Fruit fly (Drosophila melanogaster): Measurements from ENCODE around the gene bgm.

Gene bgm

dm6 chr2L:14021646-14022129 lies 8.9 kb downstream of the bgm start (continued):
- TF ChIP-seq ato (GFP tag; IDR thresholded peaks at IDR 0.05; ENCODE audit: partially characterized antibody) (peak; percentile 50; the same call in 1 of the 2 replicates), disco-r (GFP tag; optimal IDR thresholded peaks at IDR 0.05) (no peak), CG31365 (tag; optimal IDR thresholded peaks at IDR 0.05) (peak; percentile 17), fd64A (GFP tag; optimal IDR thresholded peaks at IDR 0.05) (peak; percentile 33), eyg (GFP tag; optimal IDR thresholded peaks at IDR 0.05) (peak; percentile 27), CG9932 (GFP tag; IDR thresholded peaks at IDR 0.05) (no peak), Taf1 (GFP tag; IDR thresholded peaks at IDR 0.05) (no peak), Bgb (GFP tag; IDR thresholded peaks at IDR 0.05; ENCODE audit: partially characterized antibody) (peak; percentile 64; the same call in 1 of the 2 replicates), psq (GFP tag; optimal IDR thresholded peaks at IDR 0.05) (no peak), CG32767 (GFP tag; IDR thresholded peaks at IDR 0.05) (peak; percentile 36), CG13894 (tag; optimal IDR thresholded peaks at IDR 0.05) (peak; percentile 91), HLHmδ (GFP tag; optimal IDR thresholded peaks at IDR 0.05) (peak; percentile 94), Poxn (GFP tag; IDR thresholded peaks at IDR 0.05) (no peak), ken (GFP tag; IDR thresholded peaks at IDR 0.05) (peak; percentile 58; the same call in 1 of the 3 replicates), kni (GFP tag; optimal IDR thresholded peaks at IDR 0.05) (peak; percentile 100), CG8478 (optimal IDR thresholded peaks at IDR 0.05) (peak; percentile 68), CG3163 (GFP tag; optimal IDR thresholded peaks at IDR 0.05) (peak; percentile 48), pb (GFP tag; optimal IDR thresholded peaks at IDR 0.05) (peak; percentile 43), ftz-f1 (GFP tag; optimal IDR thresholded peaks at IDR 0.05) (peak; percentile 77), peb (GFP tag; IDR thresholded peaks at IDR 0.05) (no peak), Xbp1 (GFP tag; optimal IDR thresholded peaks at IDR 0.05) (no peak), Sox100B (GFP tag; optimal IDR thresholded peaks at IDR 0.05) (no peak), CG14710 (tag; optimal IDR thresholded peaks at IDR 0.05) (no peak), Ets65A (GFP tag) (peak; percentile 83), CG10543 (GFP tag; optimal IDR thresholded peaks at IDR 0.05) (peak; percentile 94), crp (GFP tag; optimal IDR thresholded peaks at IDR 0.05) (no peak), zfh1 (GFP tag; IDR thresholded peaks at IDR 0.05) (no peak), bbx (GFP tag; IDR thresholded peaks at IDR 0.05; ENCODE audit: partially characterized antibody) (peak; percentile 72), CG14050 (GFP tag; IDR thresholded peaks at IDR 0.05) (no peak), HmgD (GFP tag; optimal IDR thresholded peaks at IDR 0.05) (peak; percentile 77), hb (GFP tag; IDR thresholded peaks at IDR 0.05; ENCODE audit: partially characterized antibody) (no peak), CG4360 (GFP tag; IDR thresholded peaks at IDR 0.05) (peak; percentile 95), Adf1 (GFP tag; IDR thresholded peaks at IDR 0.05) (peak; percentile 58; the same call in 1 of the 2 replicates), D19A (tag; optimal IDR thresholded peaks at IDR 0.05) (no peak), slp2 (GFP tag; optimal IDR thresholded peaks at IDR 0.05) (no peak), sna (GFP tag; IDR thresholded peaks at IDR 0.05; ENCODE audit: partially characterized antibody) (peak; percentile 68), HmgZ (tag; optimal IDR thresholded peaks at IDR 0.05) (peak; percentile 30), amos (GFP tag; IDR thresholded peaks at IDR 0.05; ENCODE audit: partially characterized antibody) (peak; percentile 38; the same call in 1 of the 2 replicates), gro (GFP tag; optimal IDR thresholded peaks at IDR 0.05) (peak; percentile 60), CG8290 (GFP tag; optimal IDR thresholded peaks at IDR 0.05) (no peak), CG8290 (tag; optimal IDR thresholded peaks at IDR 0.05) (peak in 1 of 2 experiments; percentile 84), CG17568 (GFP tag; optimal IDR thresholded peaks at IDR 0.05) (no peak), chinmo (GFP tag; IDR thresholded peaks at IDR 0.05; ENCODE audit: partially characterized antibody) (peak; percentile 100), crc (GFP tag; optimal IDR thresholded peaks at IDR 0.05) (no peak), Pdp1 (GFP tag; optimal IDR thresholded peaks at IDR 0.05) (peak in 1 of 2 experiments; percentile 67), sens (GFP tag) (peak; percentile 52), chm (GFP tag; IDR thresholded peaks at IDR 0.05) (peak; percentile 53), CG8359 (GFP tag; optimal IDR thresholded peaks at IDR 0.05; ENCODE audit: borderline replicate concordance) (no peak), Ada2b (GFP tag; IDR thresholded peaks at IDR 0.05) (no peak), inv (GFP tag; IDR thresholded peaks at IDR 0.05; ENCODE audit: partially characterized antibody) (no peak), CG4730 (GFP tag; IDR thresholded peaks at IDR 0.05) (no peak)

Measured in whole organism, embryonic.